Worm (Caenorhabditis elegans) whole organism, L4 larva: ENCODE data around the gene srz-102.
A peak's percentile ranks its signal among the peaks of the same experiment; 100 is the strongest.

Experiments used
- F44E2.7 ChIP-seq: fragments of 200-800 bp; sonication (Bioruptor generic); IDR thresholded peaks from 2 replicates; pipeline ENCODE4 v2.1.2; 2022; ENCODE audit warnings: missing genetic modification characterization, missing compliant biosample characterization
- F49E8.2 ChIP-seq: sonication (generic microtip); optimal IDR thresholded peaks from 2 replicates; lab custom pipeline; 2016; ENCODE audit warnings: missing compliant biosample characterization, mild to moderate bottlenecking, missing genetic modification characterization, borderline replicate concordance
- R02D3.7 ChIP-seq: fragments of 150-350 bp; sonication (generic microtip); optimal IDR thresholded peaks from 3 replicates; lab custom pipeline; 2014; ENCODE audit warnings: missing biosample characterization, missing genetic modification characterization
- Y48G9A.11 ChIP-seq: fragments of 200-800 bp; sonication (Bioruptor generic); IDR thresholded peaks from 2 replicates; pipeline ENCODE4 v1.3.6; 2022; ENCODE audit warnings: missing genetic modification reagents, missing genetic modification characterization, missing compliant biosample characterization
- Y5F2A.4 ChIP-seq: fragments of 200-800 bp; sonication (Bioruptor generic); optimal IDR thresholded peaks from 2 replicates; lab custom pipeline; 2018; ENCODE audit warnings: mild to moderate bottlenecking, missing genetic modification characterization, missing compliant biosample characterization
- aha-1 ChIP-seq: fragments of 150-350 bp; peaks from one replicate; lab custom pipeline; 2014; ENCODE audit warnings: missing biosample characterization, missing genetic modification characterization
- aly-2 ChIP-seq: sonication (generic microtip); optimal IDR thresholded peaks from 2 replicates; lab custom pipeline; 2018; ENCODE audit warnings: missing biosample characterization, missing genetic modification characterization
- ama-1 ChIP-seq: fragments of 150-350 bp; optimal IDR thresholded peaks from 2 replicates; lab custom pipeline; 2014; ENCODE audit warnings: inconsistent platforms, mixed read lengths
- attf-4 ChIP-seq: sonication (generic microtip); optimal IDR thresholded peaks from 3 replicates; lab custom pipeline; 2017; ENCODE audit warnings: missing biosample characterization, missing genetic modification characterization
- daf-16 ChIP-seq, 3 experiments: sonication (generic microtip); optimal IDR thresholded peaks; 2 replicates each; lab custom pipeline; 2016 to 2017; ENCODE audit warnings: missing genetic modification characterization in 3 of 3, missing genetic modification reagents in 3 of 3, mild to moderate bottlenecking in 2 of 3, missing compliant biosample characterization in 2 of 3, missing biosample characterization in 1 of 3, moderate library complexity in 1 of 3
- daf-19 ChIP-seq: fragments of 200-800 bp; sonication (Bioruptor generic); conservative IDR thresholded peaks from 2 replicates; pipeline ENCODE4 v1.3.6; 2022; ENCODE audit warnings: missing genetic modification characterization, missing compliant biosample characterization
- dmd-6 ChIP-seq: fragments of 200-800 bp; sonication (Bioruptor generic); IDR thresholded peaks from 2 replicates; pipeline ENCODE4 v1.3.6; 2022; ENCODE audit warnings: missing genetic modification reagents, missing genetic modification characterization, missing compliant biosample characterization
- dmd-8 ChIP-seq: fragments of 200-800 bp; sonication (Bioruptor generic); IDR thresholded peaks from 2 replicates; pipeline ENCODE4 v1.3.6; 2022; ENCODE audit warnings: missing genetic modification characterization, missing compliant biosample characterization
- egl-43 ChIP-seq: fragments of 200-800 bp; sonication (Bioruptor generic); IDR thresholded peaks from 2 replicates; pipeline ENCODE4 v1.3.6; 2022; ENCODE audit warnings: missing genetic modification reagents, missing genetic modification characterization, missing compliant biosample characterization
- fos-1 ChIP-seq: fragments of 150-350 bp; optimal IDR thresholded peaks from 2 replicates; lab custom pipeline; 2014; ENCODE audit warnings: missing biosample characterization, missing genetic modification characterization
- hif-1 ChIP-seq, 2 experiments: sonication (generic microtip); optimal IDR thresholded peaks; 2 replicates each; lab custom pipeline; 2016 to 2017; ENCODE audit warnings: missing compliant biosample characterization in 2 of 2, missing genetic modification characterization in 2 of 2, missing genetic modification reagents in 2 of 2, missing genotype in 2 of 2, mild to moderate bottlenecking in 1 of 2
- hmg-1.1 ChIP-seq: fragments of 200-800 bp; sonication (Bioruptor generic); IDR thresholded peaks from 2 replicates; pipeline ENCODE4 v1.3.6; 2022; ENCODE audit warnings: missing genetic modification reagents, missing genetic modification characterization, missing compliant biosample characterization
- jun-1 ChIP-seq: fragments of 150-350 bp; optimal IDR thresholded peaks from 2 replicates; lab custom pipeline; 2014; ENCODE audit warnings: missing biosample characterization, missing genetic modification reagents, missing genetic modification characterization
- lim-7 ChIP-seq: fragments of 200-800 bp; sonication (Bioruptor generic); IDR thresholded peaks from 2 replicates; pipeline ENCODE4 v1.3.6; 2022; ENCODE audit warnings: missing genetic modification characterization, missing compliant biosample characterization
- lin-1 ChIP-seq: fragments of 200-800 bp; sonication (Bioruptor generic); IDR thresholded peaks from 2 replicates; pipeline ENCODE4 v1.3.6; 2022; ENCODE audit warnings: missing genetic modification reagents, missing genetic modification characterization, missing compliant biosample characterization
- lin-15B ChIP-seq: fragments of 150-350 bp; sonication (generic microtip); optimal IDR thresholded peaks from 3 replicates; lab custom pipeline; 2014; ENCODE audit warnings: missing biosample characterization, missing genetic modification characterization
- mep-1 ChIP-seq: fragments of 150-350 bp; sonication (generic microtip); optimal IDR thresholded peaks from 3 replicates; lab custom pipeline; 2014; ENCODE audit warnings: missing biosample characterization, missing genetic modification characterization
- mes-2 ChIP-seq: sonication (generic microtip); optimal IDR thresholded peaks from 2 replicates; lab custom pipeline; 2016; ENCODE audit warnings: missing genotype, mild to moderate bottlenecking, missing genetic modification characterization, missing compliant biosample characterization; ENCODE audit not compliant: poor library complexity, severe bottlenecking
- nhr-102 ChIP-seq: sonication (generic microtip); optimal IDR thresholded peaks from 2 replicates; lab custom pipeline; 2016; ENCODE audit warnings: mild to moderate bottlenecking, missing genetic modification characterization, moderate library complexity, missing compliant biosample characterization
- nhr-11 ChIP-seq: fragments of 150-350 bp; optimal IDR thresholded peaks from 2 replicates; lab custom pipeline; 2014; ENCODE audit warnings: missing biosample characterization, missing genetic modification characterization
- nhr-237 ChIP-seq: sonication (generic microtip); optimal IDR thresholded peaks from 2 replicates; lab custom pipeline; 2017; ENCODE audit warnings: missing biosample characterization, missing genetic modification characterization
- nhr-28 ChIP-seq: fragments of 150-350 bp; optimal IDR thresholded peaks from 2 replicates; lab custom pipeline; 2014; ENCODE audit warnings: missing biosample characterization, missing genetic modification characterization
- nhr-42 ChIP-seq: fragments of 200-800 bp; sonication (Bioruptor generic); IDR thresholded peaks from 2 replicates; pipeline ENCODE4 v1.3.6; 2022; ENCODE audit warnings: missing genetic modification characterization, missing compliant biosample characterization
- pqm-1 ChIP-seq: sonication (generic microtip); optimal IDR thresholded peaks from 2 replicates; lab custom pipeline; 2017; ENCODE audit warnings: missing biosample characterization, missing genetic modification characterization
- rbr-2 ChIP-seq: sonication (generic microtip); optimal IDR thresholded peaks from 2 replicates; lab custom pipeline; 2016; ENCODE audit warnings: missing genotype, missing genetic modification characterization, missing compliant biosample characterization
- unc-130 ChIP-seq: sonication (generic microtip); optimal IDR thresholded peaks from 2 replicates; lab custom pipeline; 2016; ENCODE audit warnings: missing genetic modification reagents, missing genetic modification characterization, missing compliant biosample characterization
- unc-62 ChIP-seq, 3 experiments: fragments of 150-350 bp in 1 of 3; sonication (generic microtip); optimal IDR thresholded peaks in 2 of 3; peaks in 1 of 3; 1 replicate in 1 of 3; 2 replicates in 2 of 3; lab custom pipeline; 2014 to 2017; ENCODE audit warnings: missing biosample characterization in 3 of 3, missing genetic modification characterization in 3 of 3, missing genetic modification reagents in 3 of 3, missing genotype in 1 of 3
- zag-1 ChIP-seq: fragments of 150-350 bp; optimal IDR thresholded peaks from 2 replicates; lab custom pipeline; 2014; ENCODE audit warnings: missing biosample characterization, missing genetic modification characterization
- zfp-3 ChIP-seq: fragments of 200-800 bp; sonication (Bioruptor generic); conservative IDR thresholded peaks from 2 replicates; pipeline ENCODE4 v1.3.6; 2022; ENCODE audit warnings: missing genetic modification reagents, missing genetic modification characterization, missing compliant biosample characterization
- zip-11 ChIP-seq: fragments of 200-800 bp; sonication (Bioruptor generic); IDR thresholded peaks from 2 replicates; pipeline ENCODE4 v1.3.6; 2022; ENCODE audit warnings: missing genetic modification characterization, missing compliant biosample characterization
- ztf-11 ChIP-seq: fragments of 150-350 bp; optimal IDR thresholded peaks from 2 replicates; lab custom pipeline; 2014; ENCODE audit warnings: missing biosample characterization, missing genetic modification characterization
- ztf-7 ChIP-seq: fragments of 150-350 bp; optimal IDR thresholded peaks from 2 replicates; lab custom pipeline; 2014; ENCODE audit warnings: missing biosample characterization, missing genetic modification characterization

The srz-102 gene

ce11 chrV:16695499-16695898 is 8.2 kb downstream of the srz-102 start:
- TF ChIP-seq ztf-7 (tag; lab: Kevin White, UChicago) (no peak), aha-1 (tag; lab: Kevin White, UChicago) (peak; percentile 71)

DNA sequence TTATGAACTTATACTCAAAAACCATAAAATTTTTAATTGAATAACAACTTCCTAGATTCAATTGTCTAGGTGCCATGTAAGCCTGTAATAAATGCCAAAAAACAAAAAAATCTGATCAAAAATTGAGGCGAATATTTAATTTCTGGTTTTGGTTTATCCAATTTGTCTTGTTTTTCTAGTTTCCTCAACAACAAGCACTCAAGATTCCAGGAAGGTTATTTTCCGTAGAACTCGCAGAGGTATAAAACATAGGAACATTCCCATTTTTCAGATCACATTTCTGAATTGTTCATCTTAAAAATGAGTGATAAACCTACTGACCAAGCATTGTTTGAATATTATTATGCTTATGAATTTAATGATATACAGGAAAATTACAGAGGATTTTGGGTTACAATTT is 9.9 kb downstream of the srz-102 start, which contains the start of gene srw-41:
Gene srw-41, plus strand, starts transcription at position 301 of the 400 bp plus-strand sequence.
- no peak for TF ChIP-seq mep-1
- no peak for TF ChIP-seq dmd-8 (GFP tag; lab: Robert Waterston, UW)
- no peak for TF ChIP-seq nhr-28 (tag; lab: Kevin White, UChicago)
- peak; percentile 23 for TF ChIP-seq aha-1 (tag; lab: Kevin White, UChicago)
- TF ChIP-seq, all 104 proteins: peak for 1

DNA sequence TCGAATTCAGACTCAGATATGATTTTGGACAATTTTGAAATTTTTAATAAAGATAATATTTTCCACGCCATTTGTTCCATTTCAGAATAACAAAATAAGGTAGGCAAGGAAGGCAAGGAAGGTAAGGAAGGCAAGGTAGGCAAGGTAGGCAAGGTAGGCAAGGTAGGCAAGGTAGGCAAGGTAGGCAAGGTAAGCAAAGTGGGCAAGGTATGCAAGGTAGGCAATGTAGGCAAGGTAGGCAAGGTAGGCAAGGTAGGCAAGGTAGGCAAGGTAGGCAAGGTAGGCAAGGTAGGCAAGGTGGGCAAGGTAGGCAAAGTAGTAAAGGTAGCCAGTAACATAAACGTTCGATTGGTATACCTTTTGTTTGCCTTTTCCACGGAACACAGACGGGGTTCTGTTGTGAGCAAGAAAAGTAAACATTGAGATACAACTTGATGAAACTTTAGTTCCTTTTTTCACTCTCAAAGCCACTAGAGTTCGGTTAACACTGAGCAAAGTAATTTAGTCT is 12.5 kb downstream of the srz-102 start, which contains the start of gene Y70C5C.1:
Gene Y70C5C.1, plus strand, starts transcription at position 458 of the 508 bp plus-strand sequence.
- no peak for TF ChIP-seq attf-4 (tag; lab: Kevin White, UChicago)
- TF ChIP-seq zip-11 (GFP tag; lab: Robert Waterston, UW) = no peak
- TF ChIP-seq, all 104 proteins: peak for 0

- TF ChIP-seq aly-2 (no peak), hmg-1.1 (no peak), fos-1 (tag; lab: Kevin White, UChicago) (no peak), zfp-3 (GFP tag; lab: Robert Waterston, UW) (no peak), zag-1 (tag; lab: Kevin White, UChicago) (no peak), nhr-237 (tag; lab: Kevin White, UChicago) (no peak), lin-1 (GFP tag; lab: Robert Waterston, UW) (no peak), mep-1 (no peak), pqm-1 (tag; lab: Kevin White, UChicago) (no peak), nhr-42 (GFP tag; lab: Robert Waterston, UW) (no peak), daf-19 (GFP tag; lab: Robert Waterston, UW) (no peak), ama-1 (lab: Kevin White, UChicago) (no peak), R02D3.7 (tag; lab: Kevin White, UChicago) (no peak)
- TF ChIP-seq, all 104 proteins: peak for 0
Measured at ce11 chrV:16706549-16706948, 19.2 kb downstream of the srz-102 start, which contains the start of gene clec-9. Gene clec-9, minus strand, starts transcription at chrV:16706649.

ce11 chrV:16713797-16714196 is 26.5 kb downstream of the srz-102 start:
- no peak for TF ChIP-seq jun-1
- TF ChIP-seq aha-1 (tag; lab: Kevin White, UChicago) = peak; percentile 22
- TF ChIP-seq unc-62 (GFP tag; optimal IDR thresholded peaks at IDR 0.05 in 1 of 2; lab: Kevin White, UChicago) = peak in 1 of 2 experiments; percentile 93
- no peak for TF ChIP-seq unc-62 (tag; optimal IDR thresholded peaks at IDR 0.05; lab: Kevin White, UChicago)
- no peak for TF ChIP-seq daf-19 (GFP tag; lab: Robert Waterston, UW)
- TF ChIP-seq, all 104 proteins: peak for 2

DNA sequence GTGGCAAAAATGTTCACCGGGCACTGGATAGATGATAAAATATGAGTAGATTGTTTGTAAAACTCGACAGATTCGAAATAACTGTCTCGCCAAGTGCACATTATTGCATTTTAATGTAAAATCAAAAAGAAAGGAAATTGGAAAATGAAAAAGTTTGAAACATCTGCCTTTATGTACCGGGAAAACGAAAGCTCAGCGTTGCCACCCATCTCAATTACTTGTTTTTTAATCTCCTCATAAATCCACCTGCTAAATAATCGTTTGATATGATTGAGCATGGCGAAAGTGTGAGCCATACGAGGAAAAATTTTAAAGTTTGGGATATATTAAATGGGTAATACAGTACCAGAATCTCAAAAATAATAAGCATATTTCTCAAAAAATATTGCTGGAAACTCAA is 29.2 kb downstream of the srz-102 start, which contains the start of gene srh-137:
Gene srh-137, minus strand, starts transcription at position 101 of the 400 bp plus-strand sequence.
- TF ChIP-seq nhr-11 (tag; lab: Kevin White, UChicago) (no peak), dmd-6 (no peak), lim-7 (GFP tag; lab: Robert Waterston, UW) (no peak), F49E8.2 (tag; lab: Kevin White, UChicago) (no peak), mes-2 (no peak), F44E2.7 (no peak), daf-16 (GFP tag; optimal IDR thresholded peaks at IDR 0.05; lab: Kevin White, UChicago) (no peak), daf-16 (tag; optimal IDR thresholded peaks at IDR 0.05; lab: Kevin White, UChicago) (no peak), nhr-102 (no peak), Y5F2A.4 (no peak), unc-130 (GFP tag; lab: Kevin White, UChicago) (no peak), ztf-11 (no peak), aha-1 (tag; lab: Kevin White, UChicago) (no peak), hif-1 (tag; optimal IDR thresholded peaks at IDR 0.05; lab: Kevin White, UChicago) (no peak), lin-15B (tag; lab: Kevin White, UChicago) (no peak), egl-43 (GFP tag; lab: Robert Waterston, UW) (no peak), Y48G9A.11 (no peak), rbr-2 (tag; lab: Kevin White, UChicago) (no peak)
- TF ChIP-seq, all 104 proteins: peak for 0
